Worm (Caenorhabditis elegans) whole organism, young adult: ENCODE results near the gene F28C6.5.

ENCODE experiments used
- lin-26 ChIP-seq: fragments of 200-800 bp; sonication (Bioruptor generic); IDR thresholded peaks from 2 replicates; pipeline ENCODE4 v1.3.6; 2022; ENCODE audit warnings: missing genetic modification reagents, missing genetic modification characterization, missing compliant biosample characterization
- snpc-1.3 ChIP-seq: sonication (generic microtip); optimal IDR thresholded peaks from 2 replicates; lab custom pipeline; 2017; ENCODE audit warnings: missing genetic modification characterization, mild to moderate bottlenecking, missing compliant biosample characterization, antibody characterized with exemption, moderate library complexity, missing genotype, missing genetic modification reagents; ENCODE audit not compliant: insufficient read depth
- unc-62 ChIP-seq: fragments of 150-350 bp; optimal IDR thresholded peaks from 2 replicates; lab custom pipeline; 2014; ENCODE audit warnings: missing biosample characterization, missing genetic modification reagents, missing genetic modification characterization

ce11 chrII:8573044-8573443 is 26.3 kb upstream of the F28C6.5 start, which contains the start of gene F54C9.7:
- TF ChIP-seq snpc-1.3 (tag; lab: Kevin White, UChicago) (no peak), lin-26 (GFP tag; lab: Robert Waterston, UW) (no peak), unc-62 (GFP tag; lab: Kevin White, UChicago) (no peak)
